Worm (Caenorhabditis elegans) whole organism, L4 larva: Measurements from ENCODE around the gene cmtr-2.

Experiments used
- F37D6.2 ChIP-seq: sonication (generic microtip); optimal IDR thresholded peaks from 2 replicates; lab custom pipeline; 2016; ENCODE audit warnings: mild to moderate bottlenecking, missing genetic modification characterization, missing compliant biosample characterization
- F49E8.2 ChIP-seq: sonication (generic microtip); optimal IDR thresholded peaks from 2 replicates; lab custom pipeline; 2016; ENCODE audit warnings: missing compliant biosample characterization, mild to moderate bottlenecking, missing genetic modification characterization, borderline replicate concordance
- Y75B8A.6 ChIP-seq: fragments of 200-800 bp; sonication (Bioruptor generic); IDR thresholded peaks from 2 replicates; pipeline ENCODE4 v1.3.6; 2022; ENCODE audit warnings: missing genetic modification reagents, missing genetic modification characterization, missing compliant biosample characterization
- ZK546.5 ChIP-seq, 2 experiments: sonication (generic microtip); optimal IDR thresholded peaks; 2 replicates each; lab custom pipeline; 2017; ENCODE audit warnings: missing biosample characterization in 2 of 2, missing genetic modification characterization in 2 of 2
- ama-1 ChIP-seq: fragments of 150-350 bp; optimal IDR thresholded peaks from 2 replicates; lab custom pipeline; 2014; ENCODE audit warnings: inconsistent platforms, mixed read lengths
- attf-4 ChIP-seq: sonication (generic microtip); optimal IDR thresholded peaks from 3 replicates; lab custom pipeline; 2017; ENCODE audit warnings: missing biosample characterization, missing genetic modification characterization
- ceh-28 ChIP-seq: fragments of 150-350 bp; optimal IDR thresholded peaks from 2 replicates; lab custom pipeline; 2014; ENCODE audit warnings: missing biosample characterization, missing genetic modification reagents, missing genetic modification characterization
- ceh-44 ChIP-seq: fragments of 200-800 bp; sonication (Bioruptor generic); IDR thresholded peaks from 2 replicates; pipeline ENCODE4 v1.3.6; 2022; ENCODE audit warnings: missing genetic modification reagents, missing genetic modification characterization, missing compliant biosample characterization
- ceh-82 ChIP-seq: sonication (generic microtip); optimal IDR thresholded peaks from 2 replicates; lab custom pipeline; 2017; ENCODE audit warnings: missing biosample characterization, missing genetic modification characterization
- ctbp-1 ChIP-seq: fragments of 200-800 bp; sonication (Bioruptor generic); IDR thresholded peaks from 2 replicates; pipeline ENCODE4 v1.3.6; 2022; ENCODE audit warnings: missing genetic modification reagents, missing genetic modification characterization, missing compliant biosample characterization
- daf-19 ChIP-seq: fragments of 200-800 bp; sonication (Bioruptor generic); conservative IDR thresholded peaks from 2 replicates; pipeline ENCODE4 v1.3.6; 2022; ENCODE audit warnings: missing genetic modification characterization, missing compliant biosample characterization
- dmd-9 ChIP-seq: fragments of 200-800 bp; sonication (Bioruptor generic); IDR thresholded peaks from 2 replicates; pipeline ENCODE4 v1.3.6; 2022; ENCODE audit warnings: missing genetic modification reagents, missing genetic modification characterization, missing compliant biosample characterization
- dpl-1 ChIP-seq: fragments of 150-350 bp; optimal IDR thresholded peaks from 2 replicates; lab custom pipeline; 2014; ENCODE audit warnings: missing biosample characterization, missing genetic modification reagents, missing genetic modification characterization
- fkh-10 ChIP-seq: fragments of 150-350 bp; optimal IDR thresholded peaks from 2 replicates; lab custom pipeline; 2014; ENCODE audit warnings: missing biosample characterization, missing genetic modification reagents, missing genetic modification characterization
- hlh-11 ChIP-seq: fragments of 200-800 bp; sonication (Bioruptor generic); optimal IDR thresholded peaks from 2 replicates; lab custom pipeline; 2018; ENCODE audit warnings: mild to moderate bottlenecking, missing genetic modification characterization, missing compliant biosample characterization
- hlh-30 ChIP-seq: sonication (generic microtip); optimal IDR thresholded peaks from 2 replicates; lab custom pipeline; 2017; ENCODE audit warnings: antibody characterized with exemption, mild to moderate bottlenecking, missing genetic modification characterization, missing compliant biosample characterization; ENCODE audit not compliant: insufficient read depth
- jun-1 ChIP-seq: fragments of 150-350 bp; optimal IDR thresholded peaks from 2 replicates; lab custom pipeline; 2014; ENCODE audit warnings: missing biosample characterization, missing genetic modification reagents, missing genetic modification characterization
- lin-13 ChIP-seq: fragments of 150-350 bp; optimal IDR thresholded peaks from 2 replicates; lab custom pipeline; 2014; ENCODE audit warnings: missing biosample characterization, missing genetic modification reagents, missing genetic modification characterization
- lin-29 ChIP-seq: fragments of 200-800 bp; sonication (Bioruptor generic); IDR thresholded peaks from 2 replicates; pipeline ENCODE4 v1.3.6; 2022; ENCODE audit warnings: missing genetic modification reagents, missing genetic modification characterization, missing compliant biosample characterization
- lin-38 ChIP-seq: fragments of 200-800 bp; sonication (Bioruptor generic); IDR thresholded peaks from 2 replicates; pipeline ENCODE4 v1.3.6; 2022; ENCODE audit warnings: missing genetic modification reagents, missing genetic modification characterization, missing compliant biosample characterization
- lir-3 ChIP-seq: sonication (generic microtip); optimal IDR thresholded peaks from 2 replicates; lab custom pipeline; 2016; ENCODE audit warnings: mild to moderate bottlenecking, missing genetic modification characterization, missing compliant biosample characterization
- madf-5 ChIP-seq, 2 experiments: fragments of 200-800 bp; sonication (Bioruptor generic); IDR thresholded peaks; 2 replicates each; pipeline ENCODE4 v1.3.6; 2022; ENCODE audit warnings: missing compliant biosample characterization in 2 of 2, missing genetic modification characterization in 2 of 2
- madf-9 ChIP-seq: fragments of 200-800 bp; sonication (Bioruptor generic); conservative IDR thresholded peaks from 2 replicates; pipeline ENCODE4 v1.3.6; 2022; ENCODE audit warnings: missing genetic modification reagents, missing genetic modification characterization, missing compliant biosample characterization
- mdl-1 ChIP-seq, 2 experiments: fragments of 150-350 bp in 1 of 2; sonication (generic microtip) in 1 of 2; optimal IDR thresholded peaks; 2 replicates each; lab custom pipeline; 2014 to 2017; ENCODE audit warnings: missing biosample characterization in 2 of 2, missing genetic modification characterization in 2 of 2
- nhr-28 ChIP-seq: fragments of 150-350 bp; optimal IDR thresholded peaks from 2 replicates; lab custom pipeline; 2014; ENCODE audit warnings: missing biosample characterization, missing genetic modification characterization
- nhr-76 ChIP-seq: fragments of 150-350 bp; optimal IDR thresholded peaks from 2 replicates; lab custom pipeline; 2014; ENCODE audit warnings: missing biosample characterization, missing genetic modification characterization
- php-3 ChIP-seq: fragments of 200-800 bp; sonication (Bioruptor generic); IDR thresholded peaks from 2 replicates; pipeline ENCODE4 v1.3.6; 2022; ENCODE audit warnings: missing genetic modification reagents, missing genetic modification characterization, missing compliant biosample characterization
- saeg-2 ChIP-seq: fragments of 200-800 bp; sonication (Bioruptor generic); IDR thresholded peaks from 2 replicates; pipeline ENCODE4 v1.3.6; 2022; ENCODE audit warnings: missing genetic modification reagents, missing genetic modification characterization, missing compliant biosample characterization
- sdz-12 ChIP-seq: fragments of 200-800 bp; sonication (Bioruptor generic); optimal IDR thresholded peaks from 2 replicates; lab custom pipeline; 2018; ENCODE audit warnings: mild to moderate bottlenecking, missing genetic modification characterization, missing compliant biosample characterization
- skn-1 ChIP-seq: fragments of 150-350 bp; optimal IDR thresholded peaks from 2 replicates; lab custom pipeline; 2014; ENCODE audit warnings: missing biosample characterization, missing genetic modification characterization
- snpc-1.2 ChIP-seq: fragments of 200-800 bp; sonication (Bioruptor generic); IDR thresholded peaks from 2 replicates; pipeline ENCODE4 v1.3.6; 2022; ENCODE audit warnings: missing genetic modification reagents, missing genetic modification characterization, missing compliant biosample characterization
- snpc-4 ChIP-seq: fragments of 150-350 bp; optimal IDR thresholded peaks from 2 replicates; lab custom pipeline; 2014; ENCODE audit warnings: missing biosample characterization, missing genetic modification characterization
- spr-3 ChIP-seq: fragments of 200-800 bp; sonication (Bioruptor generic); optimal IDR thresholded peaks from 2 replicates; lab custom pipeline; 2018; ENCODE audit warnings: mild to moderate bottlenecking, missing genetic modification characterization, missing compliant biosample characterization
- tra-1 ChIP-seq: fragments of 200-800 bp; sonication (Bioruptor generic); IDR thresholded peaks from 2 replicates; pipeline ENCODE4 v1.3.6; 2022; ENCODE audit warnings: missing genetic modification reagents, missing genetic modification characterization, missing compliant biosample characterization
- unc-62 ChIP-seq, 3 experiments: fragments of 150-350 bp in 1 of 3; sonication (generic microtip); optimal IDR thresholded peaks in 2 of 3; peaks in 1 of 3; 1 replicate in 1 of 3; 2 replicates in 2 of 3; lab custom pipeline; 2014 to 2017; ENCODE audit warnings: missing biosample characterization in 3 of 3, missing genetic modification characterization in 3 of 3, missing genetic modification reagents in 3 of 3, missing genotype in 1 of 3
- zfp-3 ChIP-seq: fragments of 200-800 bp; sonication (Bioruptor generic); conservative IDR thresholded peaks from 2 replicates; pipeline ENCODE4 v1.3.6; 2022; ENCODE audit warnings: missing genetic modification reagents, missing genetic modification characterization, missing compliant biosample characterization
- zip-11 ChIP-seq: fragments of 200-800 bp; sonication (Bioruptor generic); IDR thresholded peaks from 2 replicates; pipeline ENCODE4 v1.3.6; 2022; ENCODE audit warnings: missing genetic modification characterization, missing compliant biosample characterization

Gene cmtr-2

ce11 chrIII:6577159-6577558 lies 38.1 kb upstream of the cmtr-2 start:
- no peak for TF ChIP-seq tra-1
- TF ChIP-seq unc-62 (GFP tag; optimal IDR thresholded peaks at IDR 0.05 in 1 of 2; lab: Kevin White, UChicago) = peak in 1 of 2 experiments; percentile 55
- TF ChIP-seq unc-62 (tag; optimal IDR thresholded peaks at IDR 0.05; lab: Kevin White, UChicago) = no peak

DNA sequence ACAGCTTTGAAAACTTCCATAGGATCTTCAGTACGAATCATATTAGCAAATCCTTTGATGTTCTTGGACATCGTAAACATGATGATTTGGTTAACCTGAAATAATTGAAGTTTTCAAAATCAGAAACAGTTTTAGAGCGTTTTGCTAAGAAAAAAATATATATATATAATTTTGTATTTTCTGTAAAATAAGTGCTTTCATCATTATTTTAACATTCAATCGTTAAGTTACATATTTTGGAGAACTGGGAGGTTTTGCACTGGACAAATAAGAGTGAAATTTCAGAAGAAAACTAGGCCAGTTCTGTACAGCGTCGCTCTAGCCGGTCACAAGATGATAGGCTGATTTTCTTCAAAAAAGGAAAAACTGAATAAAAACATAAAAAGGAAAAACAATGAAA lies 36.7 kb upstream of the cmtr-2 start, which contains the start of gene F27B3.6:
TSS of gene F27B3.6 (minus strand) at position 101 of the 400 bp plus-strand sequence.
- no peak for TF ChIP-seq Y75B8A.6 (GFP tag; lab: Robert Waterston, UW)
- no peak for TF ChIP-seq dpl-1 (GFP tag; lab: Kevin White, UChicago)
- TF ChIP-seq hlh-11 = no peak
- no peak for TF ChIP-seq madf-5 (GFP tag; IDR thresholded peaks at IDR 0.05; lab: Robert Waterston, UW)

ce11 chrIII:6579398-6579797 lies 35.8 kb upstream of the cmtr-2 start, which contains the start of gene F27B3.8:
F27B3.8 (plus strand) TSS chrIII:6579698.
- TF ChIP-seq lin-38 (GFP tag; lab: Robert Waterston, UW) (no peak), madf-5 (GFP tag; IDR thresholded peaks at IDR 0.05; lab: Robert Waterston, UW) (no peak), lir-3 (tag; lab: Kevin White, UChicago) (no peak), dmd-9 (GFP tag; lab: Robert Waterston, UW) (no peak), snpc-1.2 (GFP tag; lab: Robert Waterston, UW) (no peak), daf-19 (GFP tag; lab: Robert Waterston, UW) (no peak), attf-4 (no peak), snpc-4 (tag; lab: Kevin White, UChicago) (no peak), lin-29 (GFP tag; lab: Robert Waterston, UW) (no peak), hlh-30 (tag; lab: Kevin White, UChicago) (no peak), lin-13 (no peak), sdz-12 (no peak), nhr-28 (no peak), nhr-76 (tag; lab: Kevin White, UChicago) (no peak), spr-3 (GFP tag; lab: Kevin White, UChicago) (no peak), ZK546.5 (tag; optimal IDR thresholded peaks at IDR 0.05; lab: Kevin White, UChicago) (no peak), zip-11 (GFP tag; lab: Robert Waterston, UW) (no peak), php-3 (GFP tag; lab: Robert Waterston, UW) (no peak), ceh-28 (tag; lab: Kevin White, UChicago) (no peak)

- TF ChIP-seq fkh-10 (GFP tag; lab: Kevin White, UChicago) (peak; percentile 3), ctbp-1 (no peak)
These were observed 33.6 kb upstream of the cmtr-2 start, which contains the start of gene acr-21 for ce11 chrIII:6581585-6581984. acr-21 (plus strand) TSS chrIII:6581885.

ce11 chrIII:6587564-6587963 lies 27.6 kb upstream of the cmtr-2 start, which contains the start of gene ddo-3:
ddo-3 (plus strand) TSS chrIII:6587864.
- TF ChIP-seq tra-1 (no peak), ama-1 (lab: Kevin White, UChicago) (no peak), F37D6.2 (tag; lab: Kevin White, UChicago) (no peak), saeg-2 (no peak), madf-9 (no peak), skn-1 (no peak), F49E8.2 (tag; lab: Kevin White, UChicago) (no peak), ceh-82 (tag; lab: Kevin White, UChicago) (no peak), ceh-44 (GFP tag; lab: Robert Waterston, UW) (no peak), zfp-3 (no peak), mdl-1 (tag; optimal IDR thresholded peaks at IDR 0.05; lab: Kevin White, UChicago) (no peak), jun-1 (tag; lab: Kevin White, UChicago) (no peak)
